Worm (Caenorhabditis elegans) whole organism, L1 larva: ENCODE measurements around the gene fbxa-44.

Source experiments
- C16A3.4 ChIP-seq: fragments of 150-350 bp; optimal IDR thresholded peaks from 2 replicates; lab custom pipeline; 2014; ENCODE audit warnings: missing biosample characterization, missing genetic modification characterization
- C34B4.2 ChIP-seq: sonication (generic microtip); optimal IDR thresholded peaks from 2 replicates; lab custom pipeline; 2017; ENCODE audit warnings: mild to moderate bottlenecking, missing genetic modification characterization, missing compliant biosample characterization
- aha-1 ChIP-seq: fragments of 150-350 bp; optimal IDR thresholded peaks from 2 replicates; lab custom pipeline; 2014; ENCODE audit warnings: missing biosample characterization, missing genetic modification characterization
- aly-2 ChIP-seq: fragments of 150-350 bp; optimal IDR thresholded peaks from 2 replicates; lab custom pipeline; 2014; ENCODE audit warnings: missing biosample characterization, missing genetic modification characterization
- ceh-8 ChIP-seq: fragments of 200-800 bp; sonication (Bioruptor generic); optimal IDR thresholded peaks from 2 replicates; lab custom pipeline; 2018; ENCODE audit warnings: mild to moderate bottlenecking, missing genetic modification characterization, moderate library complexity, missing compliant biosample characterization
- ceh-82 ChIP-seq, 3 experiments: fragments of 150-350 bp in 1 of 3; sonication (generic microtip) in 2 of 3; optimal IDR thresholded peaks; 2 replicates each; lab custom pipeline; 2014 to 2017; ENCODE audit warnings: missing biosample characterization in 3 of 3, missing genetic modification characterization in 3 of 3
- ceh-88 ChIP-seq: fragments of 200-800 bp; sonication (Bioruptor generic); IDR thresholded peaks from 2 replicates; pipeline ENCODE4 v1.3.6; 2022; ENCODE audit warnings: missing genetic modification characterization, missing compliant biosample characterization
- dpl-1 ChIP-seq, 3 experiments: fragments of 150-350 bp in 2 of 3; sonication (generic microtip) in 1 of 3; optimal IDR thresholded peaks; 2 replicates each; lab custom pipeline; 2014 to 2017; ENCODE audit warnings: missing biosample characterization in 3 of 3, missing genetic modification characterization in 3 of 3, missing genetic modification reagents in 3 of 3
- efl-1 ChIP-seq, 4 experiments: fragments of 150-350 bp; optimal IDR thresholded peaks in 3 of 4; peaks in 1 of 4; 1 replicate in 1 of 4; 2 replicates in 3 of 4; lab custom pipeline; 2014; ENCODE audit warnings: missing biosample characterization in 2 of 4, missing genetic modification characterization in 2 of 4, missing genetic modification reagents in 2 of 4
- egl-13 ChIP-seq: sonication (generic microtip); optimal IDR thresholded peaks from 2 replicates; lab custom pipeline; 2016; ENCODE audit warnings: missing genotype, missing genetic modification reagents, missing genetic modification characterization, missing compliant biosample characterization
- elt-2 ChIP-seq: sonication (generic microtip); optimal IDR thresholded peaks from 2 replicates; lab custom pipeline; 2016; ENCODE audit warnings: missing genetic modification characterization, mild to moderate bottlenecking, inconsistent platforms, missing compliant biosample characterization, missing genetic modification reagents
- ets-5 ChIP-seq: fragments of 200-800 bp; sonication (Bioruptor generic); IDR thresholded peaks from 2 replicates; pipeline ENCODE4 v1.3.6; 2022; ENCODE audit warnings: missing genetic modification characterization, missing compliant biosample characterization
- fkh-8 ChIP-seq: sonication (generic microtip); optimal IDR thresholded peaks from 2 replicates; lab custom pipeline; 2016; ENCODE audit warnings: mild to moderate bottlenecking, missing genetic modification characterization, missing compliant biosample characterization
- grh-1 ChIP-seq: fragments of 200-800 bp; sonication (Bioruptor generic); IDR thresholded peaks from 2 replicates; pipeline ENCODE4 v1.3.6; 2022; ENCODE audit warnings: missing genetic modification reagents, missing genetic modification characterization, missing compliant biosample characterization
- irx-1 ChIP-seq: sonication (generic microtip); optimal IDR thresholded peaks from 2 replicates; lab custom pipeline; 2016; ENCODE audit warnings: missing genetic modification characterization, missing compliant biosample characterization
- isw-1 ChIP-seq: fragments of 200-800 bp; sonication (Bioruptor generic); IDR thresholded peaks from 2 replicates; pipeline ENCODE4 v1.3.6; 2022; ENCODE audit warnings: missing genetic modification characterization, missing compliant biosample characterization
- jun-1 ChIP-seq: fragments of 150-350 bp; optimal IDR thresholded peaks from 2 replicates; lab custom pipeline; 2014; ENCODE audit warnings: missing biosample characterization, missing genetic modification reagents, missing genetic modification characterization
- lin-14 ChIP-seq: fragments of 200-800 bp; sonication (Bioruptor generic); optimal IDR thresholded peaks from 2 replicates; lab custom pipeline; 2018; ENCODE audit warnings: mild to moderate bottlenecking, missing genetic modification characterization, moderate library complexity, missing compliant biosample characterization
- lin-15B ChIP-seq: fragments of 150-350 bp; sonication (generic microtip); optimal IDR thresholded peaks from 3 replicates; lab custom pipeline; 2014; ENCODE audit warnings: missing biosample characterization, missing genetic modification characterization
- lin-35 ChIP-seq, 2 experiments: fragments of 150-350 bp; optimal IDR thresholded peaks; 2 replicates each; lab custom pipeline; 2014; ENCODE audit warnings: missing biosample characterization in 2 of 2, missing genetic modification characterization in 2 of 2, missing genetic modification reagents in 2 of 2
- mab-9 ChIP-seq: fragments of 200-800 bp; sonication (Bioruptor generic); IDR thresholded peaks from 2 replicates; pipeline ENCODE4 v1.3.6; 2022; ENCODE audit warnings: missing genetic modification reagents, missing genetic modification characterization, missing compliant biosample characterization
- mdl-1 ChIP-seq, 2 experiments: fragments of 150-350 bp; optimal IDR thresholded peaks; 2 replicates each; lab custom pipeline; 2014 to 2017; ENCODE audit warnings: missing biosample characterization in 2 of 2, missing genetic modification characterization in 2 of 2, inconsistent platforms in 1 of 2
- mef-2 ChIP-seq: fragments of 150-350 bp; optimal IDR thresholded peaks from 2 replicates; lab custom pipeline; 2014; ENCODE audit warnings: missing biosample characterization, missing genetic modification characterization
- mep-1 ChIP-seq: fragments of 150-350 bp; optimal IDR thresholded peaks from 2 replicates; lab custom pipeline; 2014; ENCODE audit warnings: missing biosample characterization, missing genetic modification characterization
- nhr-11 ChIP-seq: fragments of 150-350 bp; optimal IDR thresholded peaks from 2 replicates; lab custom pipeline; 2014; ENCODE audit warnings: missing biosample characterization, missing genetic modification characterization
- nhr-20 ChIP-seq: sonication (generic microtip); optimal IDR thresholded peaks from 2 replicates; lab custom pipeline; 2016; ENCODE audit warnings: mild to moderate bottlenecking, missing genetic modification characterization, missing compliant biosample characterization
- nhr-237 ChIP-seq: fragments of 150-350 bp; optimal IDR thresholded peaks from 2 replicates; lab custom pipeline; 2014; ENCODE audit warnings: missing biosample characterization, missing genetic modification characterization
- rnt-1 ChIP-seq: sonication (generic microtip); optimal IDR thresholded peaks from 2 replicates; lab custom pipeline; 2016; ENCODE audit warnings: mild to moderate bottlenecking, missing genetic modification characterization, moderate library complexity, missing compliant biosample characterization
- skn-1 ChIP-seq: fragments of 150-350 bp; optimal IDR thresholded peaks from 2 replicates; lab custom pipeline; 2014; ENCODE audit warnings: missing biosample characterization, missing genetic modification characterization
- snu-23 ChIP-seq: sonication (generic microtip); optimal IDR thresholded peaks from 2 replicates; lab custom pipeline; 2016; ENCODE audit warnings: missing genetic modification characterization, missing compliant biosample characterization
- sptf-1 ChIP-seq: fragments of 150-350 bp; optimal IDR thresholded peaks from 2 replicates; lab custom pipeline; 2014; ENCODE audit warnings: missing biosample characterization, missing genetic modification characterization
- sup-37 ChIP-seq: fragments of 200-800 bp; sonication (Bioruptor generic); optimal IDR thresholded peaks from 2 replicates; lab custom pipeline; 2018; ENCODE audit warnings: mild to moderate bottlenecking, missing genetic modification characterization, missing compliant biosample characterization
- swsn-7 ChIP-seq: sonication (generic microtip); optimal IDR thresholded peaks from 2 replicates; lab custom pipeline; 2016; ENCODE audit warnings: missing genetic modification characterization, missing compliant biosample characterization
- tbx-2 ChIP-seq: sonication (generic microtip); optimal IDR thresholded peaks from 2 replicates; lab custom pipeline; 2016; ENCODE audit warnings: missing genetic modification characterization, missing compliant biosample characterization
- unc-130 ChIP-seq: fragments of 150-350 bp; optimal IDR thresholded peaks from 2 replicates; lab custom pipeline; 2017; ENCODE audit warnings: missing biosample characterization, missing genetic modification characterization, inconsistent platforms
- unc-30 ChIP-seq: sonication (generic microtip); optimal IDR thresholded peaks from 2 replicates; lab custom pipeline; 2017; ENCODE audit warnings: missing biosample characterization, missing genetic modification characterization
- unc-62 ChIP-seq: fragments of 150-350 bp; optimal IDR thresholded peaks from 2 replicates; lab custom pipeline; 2014; ENCODE audit warnings: missing biosample characterization, missing genetic modification reagents, missing genetic modification characterization
- unc-86 ChIP-seq: sonication (generic microtip); optimal IDR thresholded peaks from 2 replicates; lab custom pipeline; 2016; ENCODE audit warnings: missing genetic modification characterization, missing compliant biosample characterization
- zag-1 ChIP-seq: fragments of 150-350 bp; optimal IDR thresholded peaks from 2 replicates; lab custom pipeline; 2014; ENCODE audit warnings: missing biosample characterization, missing genetic modification characterization
- ztf-11 ChIP-seq, 2 experiments: sonication (generic microtip); optimal IDR thresholded peaks; 2 replicates each; lab custom pipeline; 2016 to 2017; ENCODE audit warnings: missing genetic modification characterization in 2 of 2, missing biosample characterization in 1 of 2, missing compliant biosample characterization in 1 of 2
- ztf-4 ChIP-seq: fragments of 150-350 bp; optimal IDR thresholded peaks from 2 replicates; lab custom pipeline; 2014; ENCODE audit warnings: missing biosample characterization, missing genetic modification characterization

The fbxa-44 gene

DNA sequence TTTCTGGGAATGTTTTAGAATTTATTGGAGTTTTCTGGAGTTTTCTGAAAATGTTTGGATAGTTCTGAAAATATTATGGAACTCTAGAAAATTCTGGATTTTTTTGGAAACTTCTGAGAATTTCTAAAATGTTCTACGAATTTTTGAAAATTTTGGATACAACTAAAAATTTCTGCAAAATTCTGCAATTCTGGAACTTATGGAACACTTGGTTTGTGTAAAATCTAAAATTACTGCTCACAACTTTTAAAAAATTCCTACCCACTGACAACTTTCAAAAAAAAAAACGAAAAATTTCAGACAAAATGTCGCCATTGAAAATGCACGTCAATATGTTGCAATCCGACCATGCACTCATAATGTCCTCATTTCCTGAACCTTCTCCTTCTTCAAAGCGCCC is 15.5 kb downstream of the fbxa-44 start, which contains the start of gene nhr-262:
Gene nhr-262, plus strand, starts transcription at position 301 of the 400 bp plus-strand sequence.
- TF ChIP-seq lin-15B (tag; lab: Kevin White, UChicago) = no peak
- no peak for TF ChIP-seq C16A3.4 (tag; lab: Kevin White, UChicago)
- TF ChIP-seq unc-30 = no peak
- no peak for TF ChIP-seq egl-13 (tag; lab: Kevin White, UChicago)
- TF ChIP-seq ets-5 = no peak
- TF ChIP-seq aly-2 (tag; lab: Kevin White, UChicago) = no peak

DNA sequence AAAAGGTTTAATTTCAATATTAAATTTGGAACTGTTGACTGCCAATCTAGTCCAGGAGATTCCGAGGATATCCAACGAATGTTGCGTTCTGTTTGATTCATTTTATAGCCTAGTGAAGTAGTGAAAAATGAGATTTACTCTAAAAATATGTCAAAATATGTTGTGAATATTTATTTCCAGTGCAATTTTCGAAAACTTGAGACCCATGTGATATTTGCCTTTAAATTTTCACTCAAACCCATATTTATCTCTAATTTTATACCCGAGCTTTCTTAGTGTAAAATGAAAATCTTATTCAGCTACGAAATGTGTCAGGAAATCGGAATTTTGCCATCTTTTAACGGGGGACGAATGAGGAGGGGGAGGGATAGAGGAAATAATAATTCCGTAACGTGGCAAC is 20.8 kb downstream of the fbxa-44 start, which contains the start of gene F09C6.16:
Gene F09C6.16, minus strand, starts transcription at position 101 of the 400 bp plus-strand sequence.
- TF ChIP-seq efl-1 (optimal IDR thresholded peaks at IDR 0.05; lab: Kevin White, UChicago) (no peak), efl-1 (GFP tag; optimal IDR thresholded peaks at IDR 0.05 in 1 of 2; lab: Kevin White, UChicago) (peak in 1 of 2 experiments; percentile 28), sptf-1 (tag; lab: Kevin White, UChicago) (no peak)

DNA sequence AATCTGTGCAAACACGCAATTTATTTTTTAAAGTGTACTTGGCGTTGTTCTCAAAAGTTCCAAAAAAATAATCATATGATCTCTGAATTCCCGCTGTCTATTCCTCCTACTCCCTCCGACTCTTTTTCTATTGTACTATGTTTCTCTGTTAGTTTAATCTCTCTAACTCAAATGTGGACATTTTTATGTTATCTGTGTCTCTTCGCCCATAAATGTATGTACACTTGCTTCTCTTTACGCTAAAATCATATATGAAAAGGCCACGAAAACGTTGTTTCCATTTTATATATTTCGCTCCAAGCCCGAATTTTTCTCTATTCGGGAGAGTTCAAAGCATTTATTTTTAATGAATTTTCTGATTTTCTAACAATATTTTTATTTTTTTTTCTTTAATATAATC is 21.8 kb downstream of the fbxa-44 start:
- TF ChIP-seq jun-1 (no peak), aly-2 (tag; lab: Kevin White, UChicago) (no peak), lin-35 (GFP tag; optimal IDR thresholded peaks at IDR 0.05; lab: Kevin White, UChicago) (peak in 1 of 2 experiments; percentile 48), nhr-20 (tag; lab: Kevin White, UChicago) (peak; percentile 8), ceh-8 (GFP tag; lab: Kevin White, UChicago) (no peak), zag-1 (no peak), lin-14 (peak; percentile 55), snu-23 (no peak), ztf-11 (tag; optimal IDR thresholded peaks at IDR 0.05; lab: Kevin White, UChicago) (no peak), irx-1 (no peak), mep-1 (tag; lab: Kevin White, UChicago) (peak; percentile 19), elt-2 (tag; lab: Kevin White, UChicago) (peak; percentile 56), ceh-88 (GFP tag; lab: Robert Waterston, UW) (no peak), skn-1 (peak; percentile 18), swsn-7 (tag; lab: Kevin White, UChicago) (no peak), fkh-8 (tag; lab: Kevin White, UChicago) (peak; percentile 3), dpl-1 (GFP tag; optimal IDR thresholded peaks at IDR 0.05; lab: Kevin White, UChicago) (no peak)
- TF ChIP-seq, all 84 proteins: peak for 7

DNA sequence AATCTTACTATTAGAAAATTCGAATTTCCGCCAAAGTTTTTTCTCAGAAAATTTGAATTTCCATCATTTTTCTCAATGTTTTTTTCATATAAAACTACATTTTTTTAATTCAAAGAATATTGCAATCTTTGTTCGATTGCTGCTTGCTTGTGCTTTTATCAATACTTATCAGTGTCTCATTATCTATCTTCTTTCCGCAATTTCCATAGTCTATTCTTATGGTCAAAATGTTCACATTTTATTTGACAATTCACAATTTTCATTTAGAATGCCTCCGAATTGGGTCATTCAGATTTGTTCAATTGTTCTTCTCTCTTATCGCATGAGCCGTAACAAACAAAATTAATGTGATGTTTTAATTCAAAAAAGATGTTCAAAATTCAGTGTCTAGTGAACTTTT is 22.2 kb downstream of the fbxa-44 start:
- TF ChIP-seq mdl-1 (tag; optimal IDR thresholded peaks at IDR 0.05; lab: Kevin White, UChicago) = no peak
- TF ChIP-seq mab-9 = no peak
- no peak for TF ChIP-seq unc-130
- no peak for TF ChIP-seq aly-2 (tag; lab: Kevin White, UChicago)
- no peak for TF ChIP-seq isw-1
- TF ChIP-seq nhr-11 (tag; lab: Kevin White, UChicago) = no peak
- no peak for TF ChIP-seq C34B4.2 (tag; lab: Kevin White, UChicago)
- no peak for TF ChIP-seq mef-2 (tag; lab: Kevin White, UChicago)
- no peak for TF ChIP-seq unc-86 (tag; lab: Kevin White, UChicago)
- no peak for TF ChIP-seq rnt-1 (tag; lab: Kevin White, UChicago)
- TF ChIP-seq ztf-4 = no peak
- TF ChIP-seq nhr-20 (tag; lab: Kevin White, UChicago) = no peak
- TF ChIP-seq aha-1 (tag; lab: Kevin White, UChicago) = no peak

DNA sequence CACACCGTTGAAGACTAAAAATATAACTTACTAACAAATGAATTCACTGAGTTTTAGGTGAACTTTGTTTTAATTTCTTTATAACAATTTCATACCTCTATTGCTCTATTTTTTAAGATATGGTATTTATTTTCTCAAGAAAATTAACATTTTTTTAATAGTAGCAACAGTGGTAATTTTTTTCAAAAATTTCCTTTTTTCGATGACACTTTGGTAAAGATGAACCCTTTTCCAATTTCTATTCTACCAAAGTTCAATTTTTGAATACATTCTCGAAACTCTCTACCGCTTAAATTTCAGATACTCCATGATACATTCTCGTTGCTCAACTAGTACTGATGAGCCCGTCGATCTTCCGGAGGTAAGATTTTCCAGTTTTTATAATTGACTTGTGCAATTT is 22.9 kb downstream of the fbxa-44 start, which contains the start of gene nhr-116:
Gene nhr-116, plus strand, starts transcription at position 301 of the 400 bp plus-strand sequence.
- TF ChIP-seq swsn-7 (tag; lab: Kevin White, UChicago) (no peak), nhr-237 (tag; lab: Kevin White, UChicago) (no peak), ceh-82 (tag; optimal IDR thresholded peaks at IDR 0.05; lab: Kevin White, UChicago) (no peak), tbx-2 (no peak), elt-2 (tag; lab: Kevin White, UChicago) (no peak), mef-2 (tag; lab: Kevin White, UChicago) (no peak), fkh-8 (tag; lab: Kevin White, UChicago) (no peak), ceh-8 (GFP tag; lab: Kevin White, UChicago) (no peak), unc-62 (GFP tag; lab: Kevin White, UChicago) (no peak), grh-1 (GFP tag; lab: Robert Waterston, UW) (no peak), sup-37 (GFP tag; lab: Kevin White, UChicago) (no peak)
